Worm (Caenorhabditis elegans) whole organism, early embryonic: ENCODE measurements around the gene nuo-4.

Source experiments
- B0310.2 ChIP-seq: sonication (generic microtip); optimal IDR thresholded peaks from 2 replicates; lab custom pipeline; 2016; ENCODE audit warnings: mild to moderate bottlenecking, missing genetic modification characterization, missing compliant biosample characterization
- aly-1 ChIP-seq: sonication (generic microtip); optimal IDR thresholded peaks from 2 replicates; lab custom pipeline; 2016; ENCODE audit warnings: missing genetic modification characterization, missing compliant biosample characterization
- ama-1 ChIP-seq: fragments of 150-350 bp; optimal IDR thresholded peaks from 2 replicates; lab custom pipeline; 2014
- ceh-13 ChIP-seq: fragments of 200-800 bp; sonication (Bioruptor generic); optimal IDR thresholded peaks from 2 replicates; lab custom pipeline; 2018; ENCODE audit warnings: mild to moderate bottlenecking, missing genetic modification characterization, missing compliant biosample characterization
- ceh-36 ChIP-seq: sonication (generic microtip); optimal IDR thresholded peaks from 2 replicates; lab custom pipeline; 2016; ENCODE audit warnings: missing genetic modification characterization, inconsistent platforms, missing compliant biosample characterization
- flt-1 ChIP-seq: fragments of 200-800 bp; sonication (Bioruptor generic); IDR thresholded peaks from 2 replicates; pipeline ENCODE4 v1.3.6; 2022; ENCODE audit warnings: missing genetic modification characterization, missing compliant biosample characterization
- hmbx-1 ChIP-seq: sonication (generic microtip); optimal IDR thresholded peaks from 2 replicates; lab custom pipeline; 2016; ENCODE audit warnings: mild to moderate bottlenecking, missing genetic modification characterization, missing compliant biosample characterization
- hmg-4 ChIP-seq: fragments of 200-800 bp; sonication (Bioruptor generic); optimal IDR thresholded peaks from 2 replicates; lab custom pipeline; 2018; ENCODE audit warnings: mild to moderate bottlenecking, missing genetic modification characterization, missing compliant biosample characterization
- hnd-1 ChIP-seq: sonication (generic microtip); optimal IDR thresholded peaks from 2 replicates; lab custom pipeline; 2016; ENCODE audit warnings: missing genetic modification characterization, missing compliant biosample characterization
- pes-1 ChIP-seq: fragments of 200-800 bp; sonication (Bioruptor generic); IDR thresholded peaks from 2 replicates; pipeline ENCODE4 v1.3.6; 2022; ENCODE audit warnings: missing genetic modification reagents, missing genetic modification characterization, missing compliant biosample characterization
- scrt-1 ChIP-seq: fragments of 200-800 bp; sonication (Bioruptor generic); IDR thresholded peaks from 2 replicates; pipeline ENCODE4 v1.3.6; 2022; ENCODE audit warnings: missing genetic modification characterization, missing compliant biosample characterization
- sea-1 ChIP-seq: fragments of 200-800 bp; sonication (Bioruptor generic); conservative IDR thresholded peaks from 2 replicates; pipeline ENCODE4 v1.3.6; 2022; ENCODE audit warnings: missing genetic modification characterization, missing compliant biosample characterization
- tbx-11 ChIP-seq: fragments of 200-800 bp; sonication (Bioruptor generic); IDR thresholded peaks from 2 replicates; pipeline ENCODE4 v1.3.6; 2022; ENCODE audit warnings: missing genetic modification characterization, missing compliant biosample characterization
- tbx-37 ChIP-seq: fragments of 200-800 bp; sonication (Bioruptor generic); conservative IDR thresholded peaks from 2 replicates; pipeline ENCODE4 v1.3.6; 2022; ENCODE audit warnings: missing genetic modification reagents, missing genetic modification characterization, missing compliant biosample characterization

DNA sequence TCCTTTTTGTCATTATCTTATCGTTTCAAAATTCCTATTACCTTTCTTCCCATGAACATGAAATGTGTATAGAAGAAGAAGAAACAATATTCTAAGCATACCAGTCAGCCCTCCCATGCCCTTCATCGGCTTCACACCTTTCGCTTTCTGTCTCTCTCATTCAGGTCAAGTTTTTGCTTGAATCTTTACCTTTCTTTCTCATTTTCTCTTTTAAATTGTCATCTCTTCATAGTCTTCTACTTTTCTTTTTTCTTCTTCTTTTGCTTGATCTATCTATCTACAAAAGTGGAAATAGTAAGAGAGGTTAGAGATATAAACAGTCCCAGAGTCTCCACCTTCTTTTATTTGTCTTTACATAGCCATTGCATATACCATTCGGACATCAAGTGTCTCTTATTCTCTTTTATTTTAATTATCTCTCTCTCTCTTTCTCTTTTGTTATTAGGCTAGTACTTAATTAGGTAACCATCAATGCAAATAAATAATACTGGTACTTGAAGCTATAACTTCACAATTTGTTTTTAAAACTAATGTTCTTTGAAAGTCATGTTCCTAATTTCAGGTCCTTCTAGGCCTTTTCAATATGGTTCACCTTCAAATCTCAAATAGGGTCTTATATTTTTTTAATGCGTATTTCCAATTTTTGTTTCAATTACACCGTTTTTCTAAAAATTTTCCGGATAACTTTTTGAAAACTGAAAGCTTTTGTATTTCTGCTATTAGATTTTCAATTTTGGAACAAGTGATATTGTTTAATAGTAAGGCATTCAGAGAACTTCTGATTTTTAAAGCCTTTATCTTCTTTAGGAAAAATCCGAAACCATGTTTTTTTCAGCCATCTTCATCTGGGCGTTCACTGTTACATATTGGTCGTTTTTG is 43.0 kb upstream of the nuo-4 start, which contains the start of gene dpy-31:
- TF ChIP-seq ama-1 (lab: Kevin White, UChicago): no peak
- no peak for TF ChIP-seq pes-1 (GFP tag; lab: Robert Waterston, UW)
- no peak for TF ChIP-seq B0310.2 (tag; lab: Kevin White, UChicago)
- no peak for TF ChIP-seq scrt-1 (GFP tag; lab: Robert Waterston, UW)
- TF ChIP-seq hmbx-1 (tag; lab: Kevin White, UChicago): no peak
- no peak for TF ChIP-seq ceh-13 (GFP tag; lab: Kevin White, UChicago)
- no peak for TF ChIP-seq sea-1 (GFP tag; lab: Robert Waterston, UW)
- no peak for TF ChIP-seq flt-1 (GFP tag; lab: Robert Waterston, UW)
- no peak for TF ChIP-seq tbx-37 (GFP tag; lab: Robert Waterston, UW)
- TF ChIP-seq tbx-11: no peak
- no peak for TF ChIP-seq hnd-1 (tag; lab: Kevin White, UChicago)
- no peak for TF ChIP-seq hmg-4 (GFP tag; lab: Kevin White, UChicago)
- TF ChIP-seq aly-1 (tag; lab: Kevin White, UChicago): no peak
- no peak for TF ChIP-seq ceh-36 (tag; lab: Kevin White, UChicago)
